Worm (Caenorhabditis elegans): Measurements from ENCODE around the gene nhr-100.

nhr-100 gene

ce11 chrIV:9690644-9691043 lies 37.8 kb upstream of the nhr-100 start, which contains the start of gene sdz-36:
Gene sdz-36, plus strand, starts transcription at chrIV:9690944.
- TF ChIP-seq F10E7.11 (tag; optimal IDR thresholded peaks at IDR 0.05) (no peak), Y95B8A.8 (GFP tag; IDR thresholded peaks at IDR 0.05) (no peak), T07F8.4 (tag; optimal IDR thresholded peaks at IDR 0.05) (no peak), Y53F4B.3 (GFP tag; IDR thresholded peaks at IDR 0.05) (no peak), F57A8.1 (GFP tag; optimal IDR thresholded peaks at IDR 0.05) (no peak), nhr-120 (GFP tag; IDR thresholded peaks at IDR 0.05) (no peak), ztf-3 (GFP tag; optimal IDR thresholded peaks at IDR 0.05) (no peak), B0019.2 (GFP tag; conservative IDR thresholded peaks at IDR 0.05) (no peak), lin-54 (GFP tag; optimal IDR thresholded peaks at IDR 0.05) (no peak), dpl-1 (GFP tag; optimal IDR thresholded peaks at IDR 0.05) (no peak), pha-4 (tag; optimal IDR thresholded peaks at IDR 0.05) (no peak), nfya-1 (tag; optimal IDR thresholded peaks at IDR 0.05; ENCODE audit: borderline replicate concordance, insufficient read depth) (no peak), zim-3 (tag; optimal IDR thresholded peaks at IDR 0.05) (no peak), egrh-3 (GFP tag; IDR thresholded peaks at IDR 0.05) (no peak), cebp-2 (GFP tag; IDR thresholded peaks at IDR 0.05) (no peak), ceh-100 (GFP tag; IDR thresholded peaks at IDR 0.05) (no peak), sdz-38 (tag; optimal IDR thresholded peaks at IDR 0.05) (no peak), snpc-1.3 (tag; optimal IDR thresholded peaks at IDR 0.05; ENCODE audit: insufficient read depth) (no peak), F23B12.7 (tag; optimal IDR thresholded peaks at IDR 0.05; ENCODE audit: insufficient read depth) (no peak)

- no peak for TF ChIP-seq hlh-26 (GFP tag; conservative IDR thresholded peaks at IDR 0.05)
- TF ChIP-seq zim-3 (tag; optimal IDR thresholded peaks at IDR 0.05), result no peak
- TF ChIP-seq Y56A3A.18 (GFP tag; IDR thresholded peaks at IDR 0.05), result no peak
- TF ChIP-seq nfya-2 (GFP tag; IDR thresholded peaks at IDR 0.05), result no peak
- no peak for TF ChIP-seq C17E4.6 (GFP tag; IDR thresholded peaks at IDR 0.05)
- no peak for TF ChIP-seq T07F8.4 (tag; optimal IDR thresholded peaks at IDR 0.05)
- no peak for TF ChIP-seq madf-6 (GFP tag; IDR thresholded peaks at IDR 0.05)
- no peak for TF ChIP-seq lsy-27 (tag; optimal IDR thresholded peaks at IDR 0.05; ENCODE audit: borderline replicate concordance, insufficient read depth)
- TF ChIP-seq hlh-12 (tag; optimal IDR thresholded peaks at IDR 0.05), result no peak
- TF ChIP-seq C06A6.2 (GFP tag; conservative IDR thresholded peaks at IDR 0.05), result no peak
- TF ChIP-seq hrde-1 (tag; optimal IDR thresholded peaks at IDR 0.05; ENCODE audit: borderline replicate concordance), result no peak
- no peak for TF ChIP-seq hmg-1.2 (GFP tag; IDR thresholded peaks at IDR 0.05)
- TF ChIP-seq Y53G8AR.9 (GFP tag; conservative IDR thresholded peaks at IDR 0.05), result no peak
- TF ChIP-seq snpc-3.4 (tag; optimal IDR thresholded peaks at IDR 0.05), result no peak
- no peak for TF ChIP-seq madf-8 (GFP tag; conservative IDR thresholded peaks at IDR 0.05)
- TF ChIP-seq ceh-27 (GFP tag; optimal IDR thresholded peaks at IDR 0.05), result no peak
- no peak for TF ChIP-seq zfh-2 (GFP tag; conservative IDR thresholded peaks at IDR 0.05)
- no peak for TF ChIP-seq atf-7 (tag; optimal IDR thresholded peaks at IDR 0.05)
- no peak for TF ChIP-seq efl-1 (GFP tag; optimal IDR thresholded peaks at IDR 0.05)
- no peak for TF ChIP-seq ztf-28 (GFP tag; IDR thresholded peaks at IDR 0.05)
Observed at ce11 chrIV:9692874-9693273, 35.6 kb upstream of the nhr-100 start, which contains the start of gene twk-9. Gene twk-9, plus strand, starts transcription at chrIV:9693174.

- peak; percentile 42 for TF ChIP-seq hrde-1 (tag; optimal IDR thresholded peaks at IDR 0.05; ENCODE audit: borderline replicate concordance)
- TF ChIP-seq madf-6 (GFP tag; IDR thresholded peaks at IDR 0.05), result peak; percentile 32; the same call in 1 of the 2 replicates
- no peak for TF ChIP-seq egl-44 (GFP tag; IDR thresholded peaks at IDR 0.05)
Observed at ce11 chrIV:9696513-9696912, 32.0 kb upstream of the nhr-100 start.
